Worm (Caenorhabditis elegans): Measurements from ENCODE around the gene lys-4.

DNA sequence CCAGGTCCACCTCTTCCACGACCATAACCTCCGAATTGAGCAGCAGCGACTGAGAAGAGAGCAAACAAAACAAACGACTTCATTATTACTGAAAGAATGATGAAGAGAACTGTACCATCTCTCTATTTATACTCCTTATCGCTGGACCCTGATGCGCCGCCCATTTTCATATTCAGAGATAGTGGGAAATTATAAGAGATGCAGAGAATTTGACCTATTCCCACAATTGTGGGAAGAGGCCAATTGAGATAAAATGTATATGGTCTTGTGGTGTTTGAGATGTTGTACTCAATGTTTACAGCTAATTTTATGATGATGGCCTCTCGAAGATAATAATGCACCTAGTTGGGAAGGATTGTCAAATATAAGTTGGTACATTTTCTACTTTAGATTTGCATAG is 17.9 kb upstream of the lys-4 start, which contains the start of gene ttr-50:
- TF ChIP-seq tbx-11 (GFP tag; IDR thresholded peaks at IDR 0.05) (no peak), hmg-4 (GFP tag; optimal IDR thresholded peaks at IDR 0.05) (no peak), B0310.2 (tag; optimal IDR thresholded peaks at IDR 0.05) (no peak), hnd-1 (tag; optimal IDR thresholded peaks at IDR 0.05) (no peak), scrt-1 (GFP tag; IDR thresholded peaks at IDR 0.05) (no peak), tra-4 (tag; optimal IDR thresholded peaks at IDR 0.05) (no peak), hmbx-1 (tag; optimal IDR thresholded peaks at IDR 0.05) (no peak), F13C5.2 (tag; optimal IDR thresholded peaks at IDR 0.05) (no peak), ama-1 (optimal IDR thresholded peaks at IDR 0.05) (no peak), ceh-36 (tag; optimal IDR thresholded peaks at IDR 0.05) (no peak), flt-1 (GFP tag; IDR thresholded peaks at IDR 0.05) (no peak)
